Worm (Caenorhabditis elegans) whole organism, L3 larva: Measurements from ENCODE around the gene F26D2.16.

ENCODE experiments used
- ceh-82 ChIP-seq: fragments of 150-350 bp; optimal IDR thresholded peaks from 2 replicates; lab custom pipeline; 2014; ENCODE audit warnings: missing biosample characterization, missing genetic modification characterization
- egl-27 ChIP-seq: sonication (generic microtip); optimal IDR thresholded peaks from 4 replicates; lab custom pipeline; 2017; ENCODE audit warnings: missing biosample characterization, missing genetic modification reagents, missing genetic modification characterization
- elt-2 ChIP-seq: sonication (generic microtip); optimal IDR thresholded peaks from 2 replicates; lab custom pipeline; 2016; ENCODE audit warnings: missing genetic modification reagents, mild to moderate bottlenecking, missing genetic modification characterization, missing compliant biosample characterization
- nhr-28 ChIP-seq: fragments of 150-350 bp; optimal IDR thresholded peaks from 2 replicates; lab custom pipeline; 2014; ENCODE audit warnings: missing biosample characterization, missing genetic modification characterization
- unc-62 ChIP-seq: fragments of 150-350 bp; sonication (generic microtip); optimal IDR thresholded peaks from 4 replicates; lab custom pipeline; 2014; ENCODE audit warnings: missing biosample characterization, missing genetic modification reagents, missing genetic modification characterization
- ztf-11 ChIP-seq: fragments of 150-350 bp; optimal IDR thresholded peaks from 2 replicates; lab custom pipeline; 2014; ENCODE audit warnings: missing biosample characterization, missing genetic modification characterization
- ztf-4 ChIP-seq: fragments of 150-350 bp; optimal IDR thresholded peaks from 2 replicates; lab custom pipeline; 2014; ENCODE audit warnings: missing biosample characterization, missing genetic modification characterization

DNA sequence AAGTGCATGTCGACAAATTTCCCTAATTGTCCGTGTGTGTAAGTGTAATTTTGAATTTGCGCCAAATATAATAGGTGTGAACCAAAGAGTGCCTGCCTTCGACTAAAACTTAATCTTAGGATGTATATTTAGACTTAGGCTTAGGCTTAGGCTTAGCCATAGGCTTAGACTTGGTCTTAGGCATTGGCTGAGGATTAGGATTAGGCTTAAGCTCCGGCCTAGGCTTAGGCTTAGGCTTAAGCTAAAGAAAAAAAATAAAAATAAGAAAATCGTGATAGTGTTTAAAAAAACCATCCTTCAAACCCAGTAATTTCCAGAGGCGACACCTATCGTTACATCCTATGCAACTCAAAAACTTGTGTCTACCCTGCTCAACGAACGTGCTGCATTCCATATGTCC is 26.5 kb upstream of the F26D2.16 start:
- TF ChIP-seq ztf-11 (tag; lab: Kevin White, UChicago) (no peak), egl-27 (tag; lab: Kevin White, UChicago) (no peak), elt-2 (tag; lab: Kevin White, UChicago) (no peak), ztf-4 (no peak), nhr-28 (tag; lab: Kevin White, UChicago) (no peak), unc-62 (no peak), ceh-82 (tag; lab: Kevin White, UChicago) (no peak)
